Worm (Caenorhabditis elegans): Measurements from ENCODE around the gene F08D12.15.

- TF ChIP-seq die-1 (tag; optimal IDR thresholded peaks at IDR 0.05) (no peak), madf-3 (GFP tag; IDR thresholded peaks at IDR 0.05) (no peak), cebp-1 (GFP tag; IDR thresholded peaks at IDR 0.05) (no peak), cebp-1 (tag; optimal IDR thresholded peaks at IDR 0.05) (no peak), mcd-1 (GFP tag; IDR thresholded peaks at IDR 0.05) (no peak), nfya-2 (GFP tag; IDR thresholded peaks at IDR 0.05) (no peak), unc-130 (GFP tag; optimal IDR thresholded peaks at IDR 0.05) (no peak), ama-1 (optimal IDR thresholded peaks at IDR 0.05) (no peak), ama-1 (GFP tag; optimal IDR thresholded peaks at IDR 0.05) (no peak), lin-35 (GFP tag; optimal IDR thresholded peaks at IDR 0.05) (no peak)
These were observed 31.2 kb upstream of the F08D12.15 start, which contains the start of gene wdr-31 for ce11 chrII:2735192-2735591.

Measured in whole organism, young adult.